Worm (Caenorhabditis elegans) whole organism, L4/young adult: ENCODE results near the gene T13A10.2.

Source experiments
- W03F9.2 ChIP-seq: fragments of 150-350 bp; optimal IDR thresholded peaks from 2 replicates; lab custom pipeline; 2014; ENCODE audit warnings: missing biosample characterization, missing genetic modification characterization
- him-1 ChIP-seq: sonication (generic microtip); optimal IDR thresholded peaks from 2 replicates; lab custom pipeline; 2016; ENCODE audit warnings: missing genotype, missing genetic modification reagents, missing genetic modification characterization, missing compliant biosample characterization

DNA sequence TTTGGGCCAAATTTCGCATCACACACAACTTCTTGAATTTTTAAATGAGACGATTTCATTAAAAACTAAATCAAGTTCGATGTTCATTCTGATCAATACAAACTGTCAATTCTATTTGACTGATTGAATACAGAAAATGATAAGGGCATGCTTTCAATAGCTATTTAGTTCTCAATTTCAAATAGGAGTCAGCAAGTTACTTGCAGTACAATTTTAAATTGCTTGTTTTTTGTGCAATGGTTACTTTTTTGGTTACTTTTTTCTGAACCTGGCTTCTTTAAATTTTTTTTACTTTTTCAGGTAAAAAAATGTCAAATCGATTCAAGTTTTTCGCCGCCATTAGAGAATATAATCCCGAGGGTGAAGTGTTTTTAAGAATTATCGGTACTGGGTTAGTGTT lies 28.0 kb upstream of the T13A10.2 start, which contains the start of gene C49A9.2:
- TF ChIP-seq W03F9.2 (tag; lab: Kevin White, UChicago) (no peak), him-1 (tag; lab: Kevin White, UChicago) (no peak)
